Worm (Caenorhabditis elegans) whole organism, dauer: Measurements from ENCODE around the gene C35D6.3.

Source experiments
- unc-62 ChIP-seq: sonication (generic microtip); optimal IDR thresholded peaks from 2 replicates; lab custom pipeline; 2017; ENCODE audit warnings: missing biosample characterization, missing genetic modification reagents, missing genetic modification characterization

The C35D6.3 gene

DNA sequence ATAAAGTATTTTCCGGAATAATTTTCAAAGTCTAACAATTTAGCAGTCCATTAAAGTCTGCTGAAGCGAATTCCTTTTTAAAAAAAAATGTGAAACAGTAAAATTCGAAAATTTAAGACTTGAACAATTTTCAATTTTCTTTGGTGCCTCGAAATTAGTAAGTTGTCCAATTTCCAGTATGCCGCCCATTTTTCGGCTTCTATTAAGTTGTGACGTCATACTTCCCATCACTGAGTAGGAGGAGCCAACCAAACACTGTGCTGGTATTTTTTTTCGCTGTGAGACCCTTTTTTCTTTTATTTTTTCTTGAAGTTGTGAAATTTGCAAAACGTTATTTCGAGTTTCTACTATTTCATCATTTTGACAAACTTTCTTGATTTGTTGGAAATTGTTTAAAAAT is 24.0 kb downstream of the C35D6.3 start:
- TF ChIP-seq unc-62 (GFP tag; lab: Kevin White, UChicago) = no peak

- no peak for TF ChIP-seq unc-62 (GFP tag; lab: Kevin White, UChicago)
Observed at ce11 chrIV:16377942-16378341, 31.3 kb downstream of the C35D6.3 start.

ce11 chrIV:16380278-16380677 is 33.7 kb downstream of the C35D6.3 start:
- no peak for TF ChIP-seq unc-62 (GFP tag; lab: Kevin White, UChicago)

ce11 chrIV:16380937-16381336 is 34.3 kb downstream of the C35D6.3 start:
- no peak for TF ChIP-seq unc-62 (GFP tag; lab: Kevin White, UChicago)

ce11 chrIV:16381933-16382591 is 35.4 kb downstream of the C35D6.3 start, which contains the start of gene Y7A9D.1:
TSS of gene Y7A9D.1 (minus strand) at chrIV:16382215.
- TF ChIP-seq unc-62 (GFP tag; lab: Kevin White, UChicago) = no peak

- TF ChIP-seq unc-62 (GFP tag; lab: Kevin White, UChicago) = no peak
Observed at ce11 chrIV:16384665-16385064, 38.1 kb downstream of the C35D6.3 start.

- TF ChIP-seq unc-62 (GFP tag; lab: Kevin White, UChicago) = no peak
Observed at ce11 chrIV:16388136-16388635, 41.6 kb downstream of the C35D6.3 start.

- TF ChIP-seq unc-62 (GFP tag; lab: Kevin White, UChicago) = no peak
Observed at ce11 chrIV:16388856-16389461, 42.3 kb downstream of the C35D6.3 start.

DNA sequence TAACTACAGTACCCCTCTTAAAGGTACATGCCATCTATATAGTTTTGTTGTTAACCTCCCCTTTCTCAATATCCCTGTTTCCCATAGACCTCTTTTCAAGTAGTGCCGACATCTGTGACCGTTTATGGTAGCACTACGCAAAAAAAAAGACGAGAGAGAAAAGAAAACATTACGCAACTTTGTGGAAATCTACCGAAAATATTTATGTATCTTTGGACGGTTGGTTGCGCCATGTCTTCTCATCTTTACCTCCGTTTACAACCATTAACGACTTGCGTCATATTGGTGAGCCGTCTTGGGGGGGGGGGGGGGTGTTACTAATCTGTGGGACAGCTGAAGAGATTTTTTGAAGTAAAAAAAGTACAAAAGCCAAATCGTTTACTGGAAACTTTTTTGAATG is 44.9 kb downstream of the C35D6.3 start:
- TF ChIP-seq unc-62 (GFP tag; lab: Kevin White, UChicago) = no peak

DNA sequence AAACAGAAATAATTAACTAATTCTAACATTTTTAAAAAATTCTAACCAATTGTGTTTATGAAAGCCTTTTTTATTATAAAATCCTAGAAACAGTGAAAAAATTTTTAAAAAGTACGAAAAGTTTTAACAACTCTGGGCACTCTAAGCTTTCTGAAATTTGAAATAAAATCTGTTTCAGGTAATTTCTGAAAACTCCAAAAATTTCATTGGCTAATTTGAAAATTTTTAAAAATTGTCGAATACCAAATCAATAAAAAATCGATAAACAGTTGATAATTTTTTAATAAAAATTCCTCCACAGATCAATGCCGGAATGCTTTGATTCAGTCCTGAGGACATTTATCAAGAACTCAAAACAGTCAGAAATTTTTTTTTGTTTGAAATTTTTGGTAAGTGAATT is 47.1 kb downstream of the C35D6.3 start, which contains the start of gene Y65A5A.24:
Gene Y65A5A.24, plus strand, starts transcription at position 301 of the 400 bp plus-strand sequence.
- TF ChIP-seq unc-62 (GFP tag; lab: Kevin White, UChicago) = no peak

ce11 chrIV:16396651-16397050 is 50.0 kb downstream of the C35D6.3 start:
- TF ChIP-seq unc-62 (GFP tag; lab: Kevin White, UChicago) = no peak
